Fruit fly (Drosophila melanogaster) whole organism, embryonic: ENCODE data around the gene Phb1.

ENCODE experiments used
- Abd-B ChIP-seq: fragments of 200-800 bp; sonication (Bioruptor generic); optimal IDR thresholded peaks from 2 replicates; lab custom pipeline; 2018; ENCODE audit warnings: missing biosample characterization, mild to moderate bottlenecking, missing genetic modification characterization, moderate library complexity
- Asciz ChIP-seq: fragments of 200-800 bp; sonication (Bioruptor generic); optimal IDR thresholded peaks from 2 replicates; lab custom pipeline; 2017; ENCODE audit warnings: missing biosample characterization, mild to moderate bottlenecking, missing genetic modification characterization, missing genetic modification reagents
- Awh ChIP-seq: fragments of 200-800 bp; sonication (Bioruptor generic); IDR thresholded peaks from 2 replicates; pipeline ENCODE4, ENCODE4 v1.3.6; 2022; ENCODE audit warnings: missing biosample characterization, missing genetic modification characterization
- Bdp1 ChIP-seq: fragments of 200-800 bp; sonication (Bioruptor generic); optimal IDR thresholded peaks from 3 replicates; lab custom pipeline; 2016; ENCODE audit warnings: missing biosample characterization, missing genetic modification characterization
- Bgb ChIP-seq: fragments of 200-800 bp; sonication (Bioruptor generic); IDR thresholded peaks from 2 replicates; pipeline ENCODE4 v1.3.6; 2022; ENCODE audit warnings: missing biosample characterization, missing genetic modification characterization; ENCODE audit not compliant: partially characterized antibody
- Bteb2 ChIP-seq: fragments of 200-800 bp; sonication (Bioruptor generic); optimal IDR thresholded peaks from 2 replicates; lab custom pipeline; 2016; ENCODE audit warnings: missing biosample characterization, missing genetic modification characterization
- C15 ChIP-seq: fragments of 200-800 bp; sonication (Bioruptor generic); IDR thresholded peaks from 3 replicates; pipeline ENCODE4 v1.3.6; 2022; ENCODE audit warnings: missing biosample characterization, missing genetic modification characterization
- CG10979 ChIP-seq: fragments of 200-800 bp; sonication (Bioruptor generic); optimal IDR thresholded peaks from 2 replicates; lab custom pipeline; 2018; ENCODE audit warnings: missing biosample characterization, mild to moderate bottlenecking, missing genetic modification characterization, moderate library complexity
- CG11247 ChIP-seq: fragments of 200-800 bp; sonication (Bioruptor generic); IDR thresholded peaks from 2 replicates; pipeline ENCODE4 v1.3.6; 2022; ENCODE audit warnings: missing biosample characterization, missing genetic modification characterization
- CG12219 ChIP-seq: fragments of 200-800 bp; sonication (Bioruptor generic); optimal IDR thresholded peaks from 3 replicates; lab custom pipeline; 2018; ENCODE audit warnings: missing biosample characterization, mild to moderate bottlenecking, missing genetic modification characterization
- CG12744 ChIP-seq: fragments of 200-800 bp; sonication (Bioruptor generic); optimal IDR thresholded peaks from 2 replicates; lab custom pipeline; 2016; ENCODE audit warnings: missing biosample characterization, missing genetic modification characterization
- CG13123 ChIP-seq: fragments of 200-800 bp; sonication (Bioruptor generic); optimal IDR thresholded peaks from 2 replicates; lab custom pipeline; 2016; ENCODE audit warnings: missing biosample characterization, missing genetic modification characterization
- CG15011 ChIP-seq: fragments of 200-800 bp; sonication (Bioruptor generic); optimal IDR thresholded peaks from 3 replicates; lab custom pipeline; 2018; ENCODE audit warnings: missing biosample characterization, mild to moderate bottlenecking, missing genetic modification characterization
- CG15696 ChIP-seq: fragments of 200-800 bp; sonication (Bioruptor generic); optimal IDR thresholded peaks from 2 replicates; lab custom pipeline; 2019; ENCODE audit warnings: missing biosample characterization, mild to moderate bottlenecking, missing genetic modification characterization, moderate library complexity
- CG1603 ChIP-seq: fragments of 200-800 bp; sonication (Bioruptor generic); optimal IDR thresholded peaks from 2 replicates; lab custom pipeline; 2019; ENCODE audit warnings: missing biosample characterization, mild to moderate bottlenecking, missing genetic modification characterization, moderate library complexity
- CG42726 ChIP-seq: fragments of 200-800 bp; sonication (Bioruptor generic); IDR thresholded peaks from 2 replicates; pipeline ENCODE4 v1.3.6; 2022; ENCODE audit warnings: missing biosample characterization, missing genetic modification characterization; ENCODE audit not compliant: partially characterized antibody
- CG4707 ChIP-seq: fragments of 200-800 bp; sonication (Bioruptor generic); optimal IDR thresholded peaks from 2 replicates; lab custom pipeline; 2018; ENCODE audit warnings: missing biosample characterization, mild to moderate bottlenecking, missing genetic modification characterization, moderate library complexity
- CG6175 ChIP-seq: fragments of 200-800 bp; sonication (Bioruptor generic); IDR thresholded peaks from 3 replicates; pipeline ENCODE4 v1.3.6; 2022; ENCODE audit warnings: missing biosample characterization, missing genetic modification characterization
- CG6254 ChIP-seq: fragments of 200-800 bp; sonication (Bioruptor generic); optimal IDR thresholded peaks from 3 replicates; lab custom pipeline; 2017; ENCODE audit warnings: mild to moderate bottlenecking, missing biosample characterization, missing genetic modification reagents, missing genetic modification characterization
- CG8290 ChIP-seq, 3 experiments: fragments of 200-800 bp; sonication (Bioruptor generic); optimal IDR thresholded peaks; 2 replicates each; lab custom pipeline; 2016 to 2019; ENCODE audit warnings: missing biosample characterization in 3 of 3, missing genetic modification characterization in 3 of 3, mild to moderate bottlenecking in 2 of 3, moderate library complexity in 1 of 3
- Chrac-16 ChIP-seq: fragments of 200-800 bp; sonication (Bioruptor generic); optimal IDR thresholded peaks from 3 replicates; lab custom pipeline; 2016; ENCODE audit warnings: missing biosample characterization, missing genetic modification characterization
- CkIIα-i1 ChIP-seq: fragments of 200-800 bp; sonication (Bioruptor generic); IDR thresholded peaks from 2 replicates; pipeline ENCODE4 v1.3.6; 2022; ENCODE audit warnings: missing biosample characterization, missing genetic modification characterization
- D19A ChIP-seq: fragments of 200-800 bp; optimal IDR thresholded peaks from 3 replicates; lab custom pipeline; 2019; ENCODE audit warnings: missing biosample characterization, mild to moderate bottlenecking, missing genetic modification characterization, moderate library complexity
- Dad ChIP-seq: fragments of 200-800 bp; sonication (Bioruptor generic); optimal IDR thresholded peaks from 3 replicates; lab custom pipeline; 2016; ENCODE audit warnings: missing biosample characterization, missing genetic modification characterization
- Deaf1 ChIP-seq: fragments of 200-800 bp; optimal IDR thresholded peaks from 3 replicates; lab custom pipeline; 2019; ENCODE audit warnings: missing biosample characterization, mild to moderate bottlenecking, missing genetic modification characterization, moderate library complexity
- Dp ChIP-seq: fragments of 200-800 bp; sonication (Bioruptor generic); optimal IDR thresholded peaks from 2 replicates; lab custom pipeline; 2018; ENCODE audit warnings: missing biosample characterization, mild to moderate bottlenecking, missing genetic modification characterization, moderate library complexity
- Gsc ChIP-seq: fragments of 200-800 bp; sonication (Bioruptor generic); IDR thresholded peaks from 2 replicates; pipeline ENCODE4 v1.3.6; 2022; ENCODE audit warnings: missing biosample characterization, missing genetic modification characterization
- Hr3 ChIP-seq: fragments of 200-800 bp; sonication (Bioruptor generic); optimal IDR thresholded peaks from 3 replicates; lab custom pipeline; 2016; ENCODE audit warnings: missing biosample characterization, missing genetic modification characterization
- Mad ChIP-seq: fragments of 200-800 bp; sonication (Bioruptor generic); optimal IDR thresholded peaks from 2 replicates; lab custom pipeline; 2016; ENCODE audit warnings: missing biosample characterization, missing genetic modification characterization
- NFAT ChIP-seq: fragments of 200-800 bp; sonication (Bioruptor generic); IDR thresholded peaks from 2 replicates; pipeline ENCODE4 v1.3.6; 2022; ENCODE audit warnings: missing biosample characterization, missing genetic modification characterization
- Nf-YB ChIP-seq: fragments of 200-800 bp; sonication (Bioruptor generic); optimal IDR thresholded peaks from 3 replicates; lab custom pipeline; 2019; ENCODE audit warnings: missing biosample characterization, mild to moderate bottlenecking, missing genetic modification characterization, moderate library complexity
- Spps ChIP-seq: fragments of 200-800 bp; sonication (Bioruptor generic); optimal IDR thresholded peaks from 2 replicates; lab custom pipeline; 2018; ENCODE audit warnings: missing biosample characterization, mild to moderate bottlenecking, missing genetic modification characterization
- ab ChIP-seq: fragments of 200-800 bp; sonication (Bioruptor generic); optimal IDR thresholded peaks from 2 replicates; lab custom pipeline; 2016; ENCODE audit warnings: missing biosample characterization, missing genetic modification characterization
- bcd ChIP-seq: fragments of 200-800 bp; sonication (Bioruptor generic); optimal IDR thresholded peaks from 2 replicates; lab custom pipeline; 2017; ENCODE audit warnings: missing biosample characterization, mild to moderate bottlenecking, missing genetic modification characterization
- crc ChIP-seq: fragments of 200-800 bp; sonication (Bioruptor generic); optimal IDR thresholded peaks from 2 replicates; lab custom pipeline; 2016; ENCODE audit warnings: missing biosample characterization, missing genetic modification characterization
- dati ChIP-seq: fragments of 200-800 bp; sonication (Bioruptor generic); IDR thresholded peaks from 2 replicates; pipeline ENCODE4 v1.3.6; 2022; ENCODE audit warnings: missing biosample characterization, missing genetic modification characterization
- gsb-n ChIP-seq: fragments of 200-800 bp; sonication (Bioruptor generic); optimal IDR thresholded peaks from 3 replicates; lab custom pipeline; 2018; ENCODE audit warnings: missing biosample characterization, mild to moderate bottlenecking, missing genetic modification characterization
- kni ChIP-seq: fragments of 200-800 bp; sonication (Bioruptor generic); optimal IDR thresholded peaks from 3 replicates; lab custom pipeline; 2017; ENCODE audit warnings: mild to moderate bottlenecking, missing biosample characterization, missing genetic modification reagents, missing genetic modification characterization
- nau ChIP-seq: fragments of 200-800 bp; sonication (Bioruptor generic); optimal IDR thresholded peaks from 3 replicates; lab custom pipeline; 2017; ENCODE audit warnings: missing biosample characterization, mild to moderate bottlenecking, missing genetic modification characterization, missing genetic modification reagents
- odd ChIP-seq: fragments of 200-800 bp; sonication (Bioruptor generic); optimal IDR thresholded peaks from 2 replicates; lab custom pipeline; 2017; ENCODE audit warnings: missing biosample characterization, mild to moderate bottlenecking, missing genetic modification characterization
- pan ChIP-seq, 4 experiments: fragments of >200 bp in 3 of 4; fragments of 200-800 bp in 1 of 4; sonication (Bioruptor generic) in 1 of 4; optimal IDR thresholded peaks in 3 of 4; IDR thresholded peaks in 1 of 4; 2 replicates each; pipeline versions ENCODE4 v1.3.6 to Lab custom; 2017 to 2022; ENCODE audit warnings: missing biosample characterization in 2 of 4, missing genetic modification characterization in 2 of 4, mixed read lengths in 1 of 4
- pita ChIP-seq: fragments of 200-800 bp; sonication (Bioruptor generic); optimal IDR thresholded peaks from 2 replicates; lab custom pipeline; 2017; ENCODE audit warnings: missing biosample characterization, mild to moderate bottlenecking, missing genetic modification characterization
- prd ChIP-seq, 3 experiments: fragments of >200 bp in 2 of 3; fragments of 200-800 bp in 1 of 3; sonication (Bioruptor generic) in 1 of 3; optimal IDR thresholded peaks in 2 of 3; IDR thresholded peaks in 1 of 3; 2 replicates in 2 of 3; 3 replicates in 1 of 3; pipeline versions ENCODE4 v1.3.6 to Lab custom; 2017 to 2022; ENCODE audit warnings: missing biosample characterization in 1 of 3, missing genetic modification characterization in 1 of 3
- repo ChIP-seq: fragments of 200-800 bp; sonication (Bioruptor generic); optimal IDR thresholded peaks from 2 replicates; lab custom pipeline; 2016; ENCODE audit warnings: missing biosample characterization, missing genetic modification characterization
- sd ChIP-seq: fragments of 200-800 bp; sonication (Bioruptor generic); optimal IDR thresholded peaks from 3 replicates; lab custom pipeline; 2018; ENCODE audit warnings: missing biosample characterization, mild to moderate bottlenecking, missing genetic modification characterization, moderate library complexity
- sna ChIP-seq: fragments of 200-800 bp; sonication (Bioruptor generic); IDR thresholded peaks from 2 replicates; pipeline ENCODE4 v1.3.6; 2022; ENCODE audit warnings: missing biosample characterization, missing genetic modification characterization; ENCODE audit not compliant: partially characterized antibody
- tll ChIP-seq, 2 experiments: fragments of 200-800 bp in 1 of 2; fragments of >200 bp in 1 of 2; sonication (Bioruptor generic) in 1 of 2; optimal IDR thresholded peaks; 2 replicates each; lab custom pipeline; 2017 to 2019; ENCODE audit warnings: missing biosample characterization in 2 of 2, missing genetic modification characterization in 2 of 2, mild to moderate bottlenecking in 1 of 2, moderate library complexity in 1 of 2
- tx ChIP-seq: fragments of 200-800 bp; sonication (Bioruptor generic); optimal IDR thresholded peaks from 2 replicates; lab custom pipeline; 2016; ENCODE audit warnings: missing biosample characterization, missing genetic modification characterization

Gene Phb1

DNA sequence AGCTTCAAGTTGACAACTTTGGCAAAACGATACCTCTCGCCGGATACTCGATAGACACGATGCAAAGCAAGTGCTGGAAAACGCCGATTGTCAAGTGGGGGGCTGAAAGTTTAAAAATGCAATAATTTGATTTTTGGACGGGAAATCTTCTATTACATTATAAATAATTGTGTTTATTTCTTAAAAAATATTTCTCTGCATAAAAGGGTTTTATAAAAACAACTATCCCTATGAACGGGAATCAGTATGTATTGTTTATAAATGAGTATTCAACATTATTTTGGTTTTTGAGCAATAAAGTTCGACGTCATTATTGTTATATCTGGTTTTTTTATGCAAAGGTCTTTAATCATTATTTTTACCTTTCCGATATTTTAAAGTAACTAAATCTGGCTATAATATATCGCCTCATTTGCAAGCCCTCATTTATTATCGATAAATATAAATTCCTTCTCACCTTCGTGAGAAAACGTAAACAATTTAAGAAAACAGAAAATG, 8.3 kb upstream of the Phb1 start, which contains the start of the genes AsnRS and DCTN6-p27 (continued):
- no peak for TF ChIP-seq tll (GFP tag; optimal IDR thresholded peaks at IDR 0.05; lab: Kevin White, UChicago)
- peak; percentile 51 for TF ChIP-seq gsb-n (tag; lab: Kevin White, UChicago)
- TF ChIP-seq CG6254, result no peak
- no peak for TF ChIP-seq CG6175 (GFP tag; lab: Robert Waterston, UW)
- no peak for TF ChIP-seq CG4707 (GFP tag; lab: Kevin White, UChicago)
- peak; percentile 38 for TF ChIP-seq Nf-YB (GFP tag; lab: Kevin White, UChicago)
- peak; percentile 64 for TF ChIP-seq CG15696 (tag; lab: Kevin White, UChicago)
- TF ChIP-seq Bgb, result peak; percentile 39
- TF ChIP-seq nau (GFP tag; lab: Kevin White, UChicago), result no peak
- TF ChIP-seq tx, result peak; percentile 30
- TF ChIP-seq CkIIα-i1 (GFP tag; lab: Robert Waterston, UW), result no peak
- TF ChIP-seq pita (GFP tag; lab: Kevin White, UChicago), result no peak
- peak; percentile 69 for TF ChIP-seq CG11247
- no peak for TF ChIP-seq pan (optimal IDR thresholded peaks at IDR 0.05; lab: Kevin White, UChicago)
- TF ChIP-seq pan (GFP tag; optimal IDR thresholded peaks at IDR 0.05 in 1 of 2, IDR thresholded peaks at IDR 0.05 in 1 of 2), result peak in 1 of 2 experiments; percentile 76
- peak; percentile 14 for TF ChIP-seq CG12744 (GFP tag; lab: Kevin White, UChicago)
- TF ChIP-seq ab, result no peak
- peak; percentile 62 for TF ChIP-seq CG13123
- no peak for TF ChIP-seq CG12219 (GFP tag; lab: Kevin White, UChicago)
- peak; percentile 77 for TF ChIP-seq NFAT (GFP tag; lab: Robert Waterston, UW)
- no peak for TF ChIP-seq odd (GFP tag; lab: Kevin White, UChicago)
- peak; percentile 60; the same call in 1 of the 2 replicates for TF ChIP-seq sna
- TF ChIP-seq Hr3 (GFP tag; lab: Kevin White, UChicago), result peak; percentile 71
- no peak for TF ChIP-seq Asciz (GFP tag; lab: Kevin White, UChicago)
- TF ChIP-seq dati (GFP tag; lab: Robert Waterston, UW), result no peak
- TF ChIP-seq C15, result no peak
- TF ChIP-seq Bteb2, result peak; percentile 74
- no peak; the same call in 1 of the 2 replicates for TF ChIP-seq Awh (GFP tag; lab: Robert Waterston, UW)
- TF ChIP-seq prd (optimal IDR thresholded peaks at IDR 0.05; lab: Kevin White, UChicago), result no peak
- peak; percentile 66 for TF ChIP-seq prd (GFP tag; IDR thresholded peaks at IDR 0.05; lab: Robert Waterston, UW)
- TF ChIP-seq Deaf1 (tag; lab: Kevin White, UChicago), result peak; percentile 39
- no peak for TF ChIP-seq CG1603 (tag; lab: Kevin White, UChicago)
- TF ChIP-seq Mad (GFP tag; lab: Kevin White, UChicago), result peak; percentile 59
- peak; percentile 10 for TF ChIP-seq crc (GFP tag; lab: Kevin White, UChicago)
- TF ChIP-seq Chrac-16 (GFP tag; lab: Kevin White, UChicago), result peak; percentile 75
- peak; percentile 49 for TF ChIP-seq Dp (GFP tag; lab: Kevin White, UChicago)
- peak; percentile 21 for TF ChIP-seq Dad (GFP tag; lab: Kevin White, UChicago)
- TF ChIP-seq kni (GFP tag; lab: Kevin White, UChicago), result peak; percentile 74
- peak; percentile 65 for TF ChIP-seq Abd-B (GFP tag; lab: Kevin White, UChicago)
- peak; percentile 39 for TF ChIP-seq Bdp1
- TF ChIP-seq CG15011 (GFP tag; lab: Kevin White, UChicago), result no peak
- TF ChIP-seq repo (GFP tag; lab: Kevin White, UChicago), result peak; percentile 9
- TF ChIP-seq bcd (GFP tag; lab: Kevin White, UChicago), result peak; percentile 67
- TF ChIP-seq Spps (tag; lab: Kevin White, UChicago), result peak; percentile 1
- peak; percentile 41 for TF ChIP-seq D19A (tag; lab: Kevin White, UChicago)
- no peak for TF ChIP-seq Gsc
- peak; percentile 16 for TF ChIP-seq CG8290 (GFP tag; optimal IDR thresholded peaks at IDR 0.05; lab: Kevin White, UChicago)
- peak in 1 of 2 experiments; percentile 37 for TF ChIP-seq CG8290 (tag; optimal IDR thresholded peaks at IDR 0.05; lab: Kevin White, UChicago)
- TF ChIP-seq sd (tag; lab: Kevin White, UChicago), result peak; percentile 99
- peak; percentile 49; the same call in 1 of the 2 replicates for TF ChIP-seq CG42726 (GFP tag; lab: Robert Waterston, UW)
- TF ChIP-seq CG10979 (tag; lab: Kevin White, UChicago), result peak; percentile 43
